Fruit fly (Drosophila melanogaster) whole organism, embryonic: ENCODE results near the gene Sptr.

Experiments used
- Asciz ChIP-seq: fragments of 200-800 bp; sonication (Bioruptor generic); optimal IDR thresholded peaks from 2 replicates; lab custom pipeline; 2017; ENCODE audit warnings: missing biosample characterization, mild to moderate bottlenecking, missing genetic modification characterization, missing genetic modification reagents
- BEAF-32 ChIP-seq: fragments of 200-800 bp; sonication (Bioruptor generic); optimal IDR thresholded peaks from 3 replicates; lab custom pipeline; 2017; ENCODE audit warnings: missing biosample characterization, missing genetic modification characterization, mild to moderate bottlenecking, moderate library complexity, missing genetic modification reagents
- CG10321 ChIP-seq: fragments of 200-800 bp; sonication (Bioruptor generic); IDR thresholded peaks from 2 replicates; pipeline ENCODE4 v1.3.6; 2022; ENCODE audit warnings: missing biosample characterization, missing genetic modification characterization
- CG10959 ChIP-seq: fragments of 200-800 bp; sonication (Bioruptor generic); IDR thresholded peaks from 2 replicates; pipeline ENCODE4 v1.3.6; 2022; ENCODE audit warnings: missing biosample characterization, missing genetic modification characterization
- CG11085 ChIP-seq: fragments of 200-800 bp; sonication (Bioruptor generic); IDR thresholded peaks from 2 replicates; pipeline ENCODE4 v1.3.6; 2022; ENCODE audit warnings: missing biosample characterization, missing genetic modification characterization
- CG12071 ChIP-seq: fragments of 200-800 bp; sonication (Bioruptor generic); optimal IDR thresholded peaks from 3 replicates; lab custom pipeline; 2018; ENCODE audit warnings: missing biosample characterization, mild to moderate bottlenecking, missing genetic modification characterization
- CG12299 ChIP-seq: fragments of 200-800 bp; sonication (Bioruptor generic); optimal IDR thresholded peaks from 2 replicates; lab custom pipeline; 2018; ENCODE audit warnings: missing biosample characterization, mild to moderate bottlenecking, missing genetic modification characterization
- CG13424 ChIP-seq: fragments of 200-800 bp; sonication (Bioruptor generic); optimal IDR thresholded peaks from 2 replicates; lab custom pipeline; 2019; ENCODE audit warnings: missing biosample characterization, mild to moderate bottlenecking, missing genetic modification characterization, moderate library complexity
- CG13775 ChIP-seq: fragments of 200-800 bp; sonication (Bioruptor generic); optimal IDR thresholded peaks from 3 replicates; lab custom pipeline; 2017; ENCODE audit warnings: missing biosample characterization, mild to moderate bottlenecking, missing genetic modification characterization
- CG17385 ChIP-seq: fragments of 200-800 bp; sonication (Bioruptor generic); optimal IDR thresholded peaks from 3 replicates; lab custom pipeline; 2018; ENCODE audit warnings: missing biosample characterization, mild to moderate bottlenecking, missing genetic modification characterization
- CG18619 ChIP-seq: fragments of 200-800 bp; sonication (Bioruptor generic); optimal IDR thresholded peaks from 3 replicates; lab custom pipeline; 2017; ENCODE audit warnings: missing biosample characterization, mild to moderate bottlenecking, missing genetic modification characterization
- CG2889 ChIP-seq: fragments of 200-800 bp; sonication (Bioruptor generic); IDR thresholded peaks from 3 replicates; pipeline ENCODE4 v1.3.6; 2022; ENCODE audit warnings: missing biosample characterization, missing genetic modification characterization
- CG31224 ChIP-seq: fragments of 200-800 bp; sonication (Bioruptor generic); IDR thresholded peaks from 2 replicates; pipeline ENCODE4 v1.3.6; 2022; ENCODE audit warnings: missing biosample characterization, missing genetic modification characterization
- CG32767 ChIP-seq: fragments of 200-800 bp; sonication (Bioruptor generic); IDR thresholded peaks from 2 replicates; pipeline ENCODE4 v1.3.6; 2022; ENCODE audit warnings: missing biosample characterization, missing genetic modification characterization
- CG34422 ChIP-seq: fragments of 200-800 bp; sonication (Bioruptor generic); IDR thresholded peaks from 3 replicates; pipeline ENCODE4 v1.3.6; 2022; ENCODE audit warnings: missing biosample characterization, missing genetic modification characterization
- CG4328 ChIP-seq: fragments of 200-800 bp; sonication (Bioruptor generic); optimal IDR thresholded peaks from 3 replicates; lab custom pipeline; 2017; ENCODE audit warnings: missing biosample characterization, missing genetic modification reagents, missing genetic modification characterization
- CG4854 ChIP-seq: fragments of 200-800 bp; sonication (Bioruptor generic); optimal IDR thresholded peaks from 2 replicates; lab custom pipeline; 2016; ENCODE audit warnings: missing biosample characterization, missing genetic modification characterization, inconsistent platforms
- CG7786 ChIP-seq: fragments of 200-800 bp; sonication (Bioruptor generic); optimal IDR thresholded peaks from 2 replicates; lab custom pipeline; 2016; ENCODE audit warnings: missing biosample characterization, missing genetic modification characterization
- CG8281 ChIP-seq: fragments of 200-800 bp; sonication (Bioruptor generic); optimal IDR thresholded peaks from 2 replicates; lab custom pipeline; 2018; ENCODE audit warnings: missing biosample characterization, mild to moderate bottlenecking, missing genetic modification characterization, moderate library complexity
- CG8388 ChIP-seq: fragments of 200-800 bp; sonication (Bioruptor generic); optimal IDR thresholded peaks from 2 replicates; lab custom pipeline; 2019; ENCODE audit warnings: missing biosample characterization, mild to moderate bottlenecking, missing genetic modification characterization, moderate library complexity
- CkIIα-i1 ChIP-seq: fragments of 200-800 bp; sonication (Bioruptor generic); IDR thresholded peaks from 2 replicates; pipeline ENCODE4 v1.3.6; 2022; ENCODE audit warnings: missing biosample characterization, missing genetic modification characterization
- D19A ChIP-seq: fragments of 200-800 bp; optimal IDR thresholded peaks from 3 replicates; lab custom pipeline; 2019; ENCODE audit warnings: missing biosample characterization, mild to moderate bottlenecking, missing genetic modification characterization, moderate library complexity
- Hey ChIP-seq: fragments of 200-800 bp; sonication (Bioruptor generic); optimal IDR thresholded peaks from 3 replicates; lab custom pipeline; 2018; ENCODE audit warnings: missing biosample characterization, mild to moderate bottlenecking, missing genetic modification characterization
- MBD-R2 ChIP-seq: fragments of 200-800 bp; sonication (Bioruptor generic); IDR thresholded peaks from 2 replicates; pipeline ENCODE4 v1.3.6; 2022; ENCODE audit warnings: missing biosample characterization, missing genetic modification characterization
- MTF-1 ChIP-seq: fragments of 200-800 bp; sonication (Bioruptor generic); optimal IDR thresholded peaks from 2 replicates; lab custom pipeline; 2018; ENCODE audit warnings: missing biosample characterization, mild to moderate bottlenecking, missing genetic modification characterization, borderline replicate concordance
- Sox102F ChIP-seq: fragments of 200-800 bp; sonication (Bioruptor generic); optimal IDR thresholded peaks from 2 replicates; lab custom pipeline; 2018; ENCODE audit warnings: missing biosample characterization, mild to moderate bottlenecking, missing genetic modification characterization, moderate library complexity
- Ssrp ChIP-seq: fragments of 200-800 bp; sonication (Bioruptor generic); optimal IDR thresholded peaks from 2 replicates; lab custom pipeline; 2018; ENCODE audit warnings: missing biosample characterization, mild to moderate bottlenecking, missing genetic modification characterization, moderate library complexity
- Stat92E ChIP-seq, 3 experiments: fragments of >200 bp in 2 of 3; fragments of 200-800 bp in 1 of 3; sonication (Bioruptor generic) in 1 of 3; optimal IDR thresholded peaks; 2 replicates each; lab custom pipeline; 2017 to 2019; ENCODE audit warnings: missing biosample characterization in 3 of 3, missing genetic modification characterization in 3 of 3, mild to moderate bottlenecking in 1 of 3, moderate library complexity in 1 of 3
- Taf1 ChIP-seq: fragments of 200-800 bp; sonication (Bioruptor generic); IDR thresholded peaks from 2 replicates; pipeline ENCODE4 v1.3.6; 2022; ENCODE audit warnings: missing biosample characterization, missing genetic modification characterization
- ab ChIP-seq: fragments of 200-800 bp; sonication (Bioruptor generic); optimal IDR thresholded peaks from 2 replicates; lab custom pipeline; 2016; ENCODE audit warnings: missing biosample characterization, missing genetic modification characterization
- bbx ChIP-seq: fragments of 200-800 bp; sonication (Bioruptor generic); IDR thresholded peaks from 2 replicates; pipeline ENCODE4 v1.3.6; 2022; ENCODE audit warnings: missing biosample characterization, missing genetic modification characterization; ENCODE audit not compliant: partially characterized antibody
- bigmax ChIP-seq: fragments of 200-800 bp; sonication (Bioruptor generic); optimal IDR thresholded peaks from 2 replicates; lab custom pipeline; 2018; ENCODE audit warnings: missing biosample characterization, mild to moderate bottlenecking, missing genetic modification characterization
- btn ChIP-seq: fragments of 200-800 bp; sonication (Bioruptor generic); optimal IDR thresholded peaks from 2 replicates; lab custom pipeline; 2016; ENCODE audit warnings: missing biosample characterization, missing genetic modification characterization
- cg ChIP-seq: fragments of 200-800 bp; sonication (Bioruptor generic); optimal IDR thresholded peaks from 3 replicates; lab custom pipeline; 2019; ENCODE audit warnings: missing biosample characterization, mild to moderate bottlenecking, missing genetic modification characterization, moderate library complexity
- en ChIP-seq: fragments of 200-800 bp; sonication (Bioruptor generic); optimal IDR thresholded peaks from 2 replicates; lab custom pipeline; 2016; ENCODE audit warnings: missing biosample characterization, missing genetic modification characterization
- esg ChIP-seq: fragments of 200-800 bp; sonication (Bioruptor generic); conservative IDR thresholded peaks from 2 replicates; pipeline ENCODE4 v1.3.6; 2022; ENCODE audit warnings: missing biosample characterization, missing genetic modification characterization
- eve ChIP-seq, 2 experiments: fragments of >200 bp; optimal IDR thresholded peaks; 2 replicates each; lab custom pipeline; 2017; ENCODE audit warnings: missing biosample characterization in 2 of 2, missing genetic modification characterization in 2 of 2
- fd102C ChIP-seq: fragments of 200-800 bp; sonication (Bioruptor generic); optimal IDR thresholded peaks from 2 replicates; lab custom pipeline; 2018; ENCODE audit warnings: missing biosample characterization, mild to moderate bottlenecking, missing genetic modification characterization, moderate library complexity
- gcm2 ChIP-seq: fragments of 200-800 bp; sonication (Bioruptor generic); optimal IDR thresholded peaks from 2 replicates; lab custom pipeline; 2016; ENCODE audit warnings: missing biosample characterization, missing genetic modification characterization
- kah ChIP-seq: fragments of 200-800 bp; sonication (Bioruptor generic); optimal IDR thresholded peaks from 2 replicates; lab custom pipeline; 2018; ENCODE audit warnings: missing biosample characterization, mild to moderate bottlenecking, missing genetic modification characterization
- kay ChIP-seq: fragments of 200-800 bp; sonication (Bioruptor generic); optimal IDR thresholded peaks from 2 replicates; lab custom pipeline; 2016; ENCODE audit warnings: missing biosample characterization, missing genetic modification characterization
- maf-S ChIP-seq: fragments of 200-800 bp; sonication (Bioruptor generic); optimal IDR thresholded peaks from 2 replicates; lab custom pipeline; 2016; ENCODE audit warnings: missing biosample characterization, missing genetic modification characterization
- pum ChIP-seq: fragments of 200-800 bp; sonication (Bioruptor generic); optimal IDR thresholded peaks from 2 replicates; lab custom pipeline; 2016; ENCODE audit warnings: missing biosample characterization, missing genetic modification characterization
- slou ChIP-seq: fragments of 200-800 bp; sonication (Bioruptor generic); optimal IDR thresholded peaks from 3 replicates; lab custom pipeline; 2016; ENCODE audit warnings: missing biosample characterization, missing genetic modification characterization
- slp2 ChIP-seq: fragments of 200-800 bp; sonication (Bioruptor generic); optimal IDR thresholded peaks from 2 replicates; lab custom pipeline; 2016; ENCODE audit warnings: missing biosample characterization, missing genetic modification characterization
- sr ChIP-seq: fragments of 200-800 bp; sonication (Bioruptor generic); IDR thresholded peaks from 3 replicates; pipeline ENCODE4 v1.3.6; 2022; ENCODE audit warnings: missing biosample characterization, missing genetic modification characterization
- ssp ChIP-seq: fragments of 200-800 bp; sonication (Bioruptor generic); IDR thresholded peaks from 2 replicates; pipeline ENCODE4 v1.3.6; 2022; ENCODE audit warnings: missing biosample characterization, missing genetic modification characterization
- tna ChIP-seq: fragments of 200-800 bp; sonication (Bioruptor generic); IDR thresholded peaks from 2 replicates; pipeline ENCODE4 v1.3.6; 2022; ENCODE audit warnings: missing biosample characterization, missing genetic modification characterization; ENCODE audit not compliant: partially characterized antibody
- unc-4 ChIP-seq: fragments of 200-800 bp; sonication (Bioruptor generic); IDR thresholded peaks from 2 replicates; pipeline ENCODE4 v1.3.6; 2022; ENCODE audit warnings: missing biosample characterization, missing genetic modification characterization; ENCODE audit not compliant: partially characterized antibody
- wek ChIP-seq: fragments of 200-800 bp; sonication (Bioruptor generic); optimal IDR thresholded peaks from 3 replicates; lab custom pipeline; 2018; ENCODE audit warnings: missing biosample characterization, mild to moderate bottlenecking, missing genetic modification characterization, moderate library complexity
- yki ChIP-seq: fragments of >200 bp; optimal IDR thresholded peaks from 3 replicates; lab custom pipeline; 2018

Sptr gene

dm6 chrX:8492849-8493248, 28.6 kb upstream of the Sptr start (continued):
- peak; percentile 15 for TF ChIP-seq pum (GFP tag; lab: Kevin White, UChicago)
- no peak for TF ChIP-seq cg (GFP tag; lab: Kevin White, UChicago)
- no peak for TF ChIP-seq maf-S
- TF ChIP-seq slp2 (GFP tag; lab: Kevin White, UChicago) = no peak
- TF ChIP-seq yki (lab: Kevin White, UChicago) = no peak
- peak; percentile 56; the same call in 1 of the 2 replicates for TF ChIP-seq CG31224 (GFP tag; lab: Robert Waterston, UW)
- peak; percentile 88 for TF ChIP-seq CG34422
- TF ChIP-seq CkIIα-i1 = no peak
- peak; percentile 91 for TF ChIP-seq Sox102F (GFP tag; lab: Kevin White, UChicago)
- TF ChIP-seq CG10959 (GFP tag; lab: Robert Waterston, UW) = peak; percentile 66
- TF ChIP-seq wek = peak; percentile 66
- peak; percentile 86 for TF ChIP-seq kah
- no peak for TF ChIP-seq CG7786 (GFP tag; lab: Kevin White, UChicago)
- peak; percentile 77; the same call in 2 of the 3 replicates for TF ChIP-seq sr
- peak; percentile 73; the same call in 1 of the 2 replicates for TF ChIP-seq CG32767 (GFP tag; lab: Robert Waterston, UW)
- TF ChIP-seq Taf1 (GFP tag; lab: Robert Waterston, UW) = no peak
- peak; percentile 21 for TF ChIP-seq CG4328
- TF ChIP-seq D19A = peak; percentile 74
- no peak for TF ChIP-seq unc-4 (GFP tag; lab: Robert Waterston, UW)
- no peak for TF ChIP-seq BEAF-32
- TF ChIP-seq CG12299 (tag; lab: Kevin White, UChicago) = peak; percentile 9
- TF ChIP-seq bbx = no peak
- TF ChIP-seq MTF-1 (GFP tag; lab: Kevin White, UChicago) = peak; percentile 72
- peak; percentile 78 for TF ChIP-seq CG12071 (GFP tag; lab: Kevin White, UChicago)
- peak; percentile 49 for TF ChIP-seq CG13775 (GFP tag; lab: Kevin White, UChicago)
- peak; percentile 25 for TF ChIP-seq CG4854 (GFP tag; lab: Kevin White, UChicago)
- TF ChIP-seq slou (GFP tag; lab: Kevin White, UChicago) = peak; percentile 39
- TF ChIP-seq kay (GFP tag; lab: Kevin White, UChicago) = peak; percentile 54
- no peak for TF ChIP-seq gcm2 (GFP tag; lab: Kevin White, UChicago)
- 0 out of 2 replicates have a peak, but pooled peaks have one; percentile 46 for TF ChIP-seq CG11085 (GFP tag; lab: Robert Waterston, UW)
- TF ChIP-seq en (GFP tag; lab: Kevin White, UChicago) = no peak
- peak; percentile 78 for TF ChIP-seq esg
- no peak for TF ChIP-seq fd102C (GFP tag; lab: Kevin White, UChicago)
- peak; percentile 75 for TF ChIP-seq Asciz (GFP tag; lab: Kevin White, UChicago)
- peak in 1 of 2 experiments; percentile 79 for TF ChIP-seq eve (GFP tag; optimal IDR thresholded peaks at IDR 0.05; lab: Kevin White, UChicago)
- TF ChIP-seq bigmax (GFP tag; lab: Kevin White, UChicago) = no peak
- peak; percentile 33; the same call in 1 of the 2 replicates for TF ChIP-seq CG10321
- peak; percentile 33; the same call in 1 of the 2 replicates for TF ChIP-seq MBD-R2 (GFP tag; lab: Robert Waterston, UW)
- TF ChIP-seq CG2889 (GFP tag; lab: Robert Waterston, UW) = peak; percentile 46; the same call in 2 of the 3 replicates
- no peak for TF ChIP-seq btn
- no peak for TF ChIP-seq Hey
- peak; percentile 56 for TF ChIP-seq CG8281 (tag; lab: Kevin White, UChicago)
- no peak for TF ChIP-seq ab (GFP tag; lab: Kevin White, UChicago)
- no peak for TF ChIP-seq tna (GFP tag; lab: Robert Waterston, UW)
- TF ChIP-seq CG17385 = peak; percentile 80
- peak; percentile 57 for TF ChIP-seq CG18619 (GFP tag; lab: Kevin White, UChicago)
- no peak for TF ChIP-seq Stat92E (GFP tag; optimal IDR thresholded peaks at IDR 0.05; lab: Kevin White, UChicago)
- TF ChIP-seq Ssrp = peak; percentile 78
- TF ChIP-seq CG13424 (tag; lab: Kevin White, UChicago) = peak; percentile 83
- peak; percentile 80 for TF ChIP-seq CG8388
- peak; percentile 66 for TF ChIP-seq ssp (GFP tag; lab: Robert Waterston, UW)
